Fruit fly (Drosophila melanogaster): ENCODE data around the gene Jon74E.
A peak's percentile ranks its signal among the peaks of the same experiment; 100 is the strongest.

Jon74E gene

DNA sequence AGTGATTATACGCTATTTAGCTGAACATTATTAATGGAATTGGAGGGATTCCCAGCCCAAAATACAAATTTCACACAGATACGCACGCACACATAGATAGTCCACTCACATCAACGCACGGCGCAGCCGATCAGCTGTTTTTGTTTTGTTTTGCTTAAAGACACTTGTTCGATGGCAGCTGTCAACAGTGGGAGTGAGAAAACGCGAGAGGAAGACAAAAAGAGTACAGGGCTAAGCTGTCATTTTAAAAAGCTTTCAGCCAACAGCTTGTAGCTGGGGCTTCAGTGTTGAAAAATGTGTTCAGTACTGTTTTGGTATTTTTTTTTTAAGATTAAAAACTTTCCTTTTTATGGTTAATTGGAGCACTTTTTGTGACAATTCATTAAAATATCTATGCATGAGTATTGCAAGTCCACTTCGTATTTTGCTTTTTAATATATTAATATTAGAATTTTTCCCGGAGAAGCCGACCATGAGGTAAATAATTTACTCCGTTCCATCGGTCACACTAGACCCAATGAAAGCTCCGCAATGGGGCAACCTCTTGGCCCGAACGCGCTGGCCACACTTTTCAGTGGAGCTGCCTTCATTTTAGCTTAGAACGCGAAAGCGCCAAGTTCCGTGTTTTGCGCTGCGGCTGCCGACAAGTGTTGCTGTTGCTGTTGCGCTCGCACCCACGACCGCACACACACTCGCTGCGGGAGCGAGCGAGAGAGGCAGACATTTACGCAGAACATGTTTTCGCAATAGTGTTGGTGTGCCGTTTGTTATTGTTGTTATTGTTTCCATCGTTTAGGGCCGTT is 15.8 kb downstream of the Jon74E start (continued):
- peak; percentile 43 for TF ChIP-seq E2f2 (GFP tag; IDR thresholded peaks at IDR 0.05)

DNA sequence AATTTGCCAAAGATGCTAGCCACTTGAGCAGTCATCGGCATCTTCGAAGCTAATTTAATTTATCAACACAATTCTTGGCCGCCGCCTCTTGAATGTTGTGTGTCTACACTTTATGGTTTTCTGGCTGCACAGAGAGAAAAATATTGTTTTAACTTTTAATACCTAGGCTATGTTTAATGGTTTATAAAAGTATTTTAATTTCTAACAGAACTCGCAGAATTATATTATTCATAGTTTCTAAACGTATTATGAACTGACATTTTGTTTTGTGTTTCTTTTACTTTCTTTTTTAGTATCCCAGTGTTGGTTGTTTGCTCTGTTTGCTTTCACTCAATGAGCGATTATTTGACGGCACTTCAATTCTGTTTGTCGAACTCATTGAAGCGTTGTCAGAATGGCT is 16.7 kb downstream of the Jon74E start:
- TF ChIP-seq CG3838 (GFP tag; optimal IDR thresholded peaks at IDR 0.05), result no peak
- peak; percentile 54 for TF ChIP-seq CG8388 (GFP tag; optimal IDR thresholded peaks at IDR 0.05)
- no peak for TF ChIP-seq CG34376 (GFP tag; optimal IDR thresholded peaks at IDR 0.05)
- peak; percentile 51; the same call in 1 of the 3 replicates for TF ChIP-seq zfh1 (GFP tag; IDR thresholded peaks at IDR 0.05)
- TF ChIP-seq klu (GFP tag; IDR thresholded peaks at IDR 0.05), result no peak
- no peak for TF ChIP-seq CG14965 (GFP tag; optimal IDR thresholded peaks at IDR 0.05; ENCODE audit: borderline replicate concordance)
- TF ChIP-seq Deaf1 (tag; optimal IDR thresholded peaks at IDR 0.05), result no peak
- no peak for TF ChIP-seq hb (GFP tag; IDR thresholded peaks at IDR 0.05; ENCODE audit: partially characterized antibody)
- no peak for TF ChIP-seq nau (GFP tag; optimal IDR thresholded peaks at IDR 0.05)
- no peak for TF ChIP-seq yki (optimal IDR thresholded peaks at IDR 0.05)
- TF ChIP-seq CrebB (tag; optimal IDR thresholded peaks at IDR 0.05), result no peak
- TF ChIP-seq B-H1 (GFP tag; IDR thresholded peaks at IDR 0.05), result no peak
- TF ChIP-seq CG9609 (GFP tag; optimal IDR thresholded peaks at IDR 0.05), result no peak
- TF ChIP-seq Oaz (GFP tag; IDR thresholded peaks at IDR 0.05), result no peak
- no peak for TF ChIP-seq danr (GFP tag; IDR thresholded peaks at IDR 0.05)
- TF ChIP-seq ken (GFP tag; IDR thresholded peaks at IDR 0.05), result no peak
- TF ChIP-seq salm (tag; optimal IDR thresholded peaks at IDR 0.05), result peak; percentile 16
- TF ChIP-seq Lim3 (GFP tag; IDR thresholded peaks at IDR 0.05), result no peak
- no peak; the same call in 1 of the 2 replicates for TF ChIP-seq Atf6 (GFP tag; IDR thresholded peaks at IDR 0.05)
- peak; percentile 34 for TF ChIP-seq CG8924 (tag; optimal IDR thresholded peaks at IDR 0.05)
- TF ChIP-seq peb (GFP tag; IDR thresholded peaks at IDR 0.05), result no peak
- no peak for TF ChIP-seq p53 (GFP tag; optimal IDR thresholded peaks at IDR 0.05)
- TF ChIP-seq CG17385 (GFP tag; optimal IDR thresholded peaks at IDR 0.05), result peak; percentile 26
- TF ChIP-seq aop (GFP tag; IDR thresholded peaks at IDR 0.05), result no peak
- TF ChIP-seq br (optimal IDR thresholded peaks at IDR 0.05), result no peak
- TF ChIP-seq Blimp-1 (GFP tag; optimal IDR thresholded peaks at IDR 0.05), result peak; percentile 83
- TF ChIP-seq CG17361 (GFP tag; IDR thresholded peaks at IDR 0.05), result peak; percentile 51; the same call in 2 of the 3 replicates
- no peak for TF ChIP-seq sim (GFP tag; IDR thresholded peaks at IDR 0.05)
- TF ChIP-seq E2f1 (GFP tag; IDR thresholded peaks at IDR 0.05), result 0 out of 2 replicates have a peak, but pooled peaks have one; percentile 21
- no peak for TF ChIP-seq gcm2 (GFP tag; optimal IDR thresholded peaks at IDR 0.05)
- no peak for TF ChIP-seq pnt (GFP tag; optimal IDR thresholded peaks at IDR 0.05)
- TF ChIP-seq Fer3 (tag; optimal IDR thresholded peaks at IDR 0.05), result peak; percentile 4
- TF ChIP-seq emc (GFP tag; optimal IDR thresholded peaks at IDR 0.05), result no peak
- TF ChIP-seq fru (optimal IDR thresholded peaks at IDR 0.05), result no peak
- TF ChIP-seq bigmax (GFP tag; optimal IDR thresholded peaks at IDR 0.05), result no peak
- no peak for TF ChIP-seq Adf1 (GFP tag; IDR thresholded peaks at IDR 0.05)
- no peak for TF ChIP-seq Fer2 (tag; optimal IDR thresholded peaks at IDR 0.05)
- no peak for TF ChIP-seq ab (GFP tag; optimal IDR thresholded peaks at IDR 0.05)
- no peak for TF ChIP-seq TFAM (GFP tag; optimal IDR thresholded peaks at IDR 0.05)
- peak in 1 of 2 experiments; percentile 19 for TF ChIP-seq eve (GFP tag; optimal IDR thresholded peaks at IDR 0.05)
- TF ChIP-seq nmo (GFP tag; optimal IDR thresholded peaks at IDR 0.05), result peak; percentile 49
- no peak for TF ChIP-seq Ravus (GFP tag; IDR thresholded peaks at IDR 0.05)
- TF ChIP-seq Optix (GFP tag; IDR thresholded peaks at IDR 0.05), result no peak
- peak; percentile 58 for TF ChIP-seq dmrt99B (tag; optimal IDR thresholded peaks at IDR 0.05)
- TF ChIP-seq CG6813 (GFP tag; optimal IDR thresholded peaks at IDR 0.05), result no peak
- TF ChIP-seq CG8089 (GFP tag; optimal IDR thresholded peaks at IDR 0.05), result no peak
- TF ChIP-seq YL-1 (GFP tag; optimal IDR thresholded peaks at IDR 0.05), result no peak
- no peak for TF ChIP-seq ranshi (GFP tag; IDR thresholded peaks at IDR 0.05)
- TF ChIP-seq CG32772 (GFP tag; IDR thresholded peaks at IDR 0.05), result no peak
